Worm (Caenorhabditis elegans) whole organism, L3 larva: ENCODE measurements around the gene R144.10.

Experiments
- ama-1 ChIP-seq: fragments of 150-350 bp; optimal IDR thresholded peaks from 2 replicates; lab custom pipeline; 2018
- ceh-9 ChIP-seq: sonication (generic microtip); optimal IDR thresholded peaks from 2 replicates; lab custom pipeline; 2018; ENCODE audit warnings: missing biosample characterization, missing genetic modification characterization
- eor-1 ChIP-seq, 2 experiments: fragments of 150-350 bp; optimal IDR thresholded peaks; 2 replicates each; lab custom pipeline; 2014 to 2018; ENCODE audit warnings: missing biosample characterization in 2 of 2, missing genetic modification characterization in 2 of 2
- nfya-1 ChIP-seq: sonication (generic microtip); optimal IDR thresholded peaks from 2 replicates; lab custom pipeline; 2017; ENCODE audit warnings: missing genetic modification characterization, mild to moderate bottlenecking, missing compliant biosample characterization, antibody characterized with exemption, moderate library complexity; ENCODE audit not compliant: insufficient read depth
- nhr-237 ChIP-seq: fragments of 150-350 bp; optimal IDR thresholded peaks from 2 replicates; lab custom pipeline; 2014; ENCODE audit warnings: missing biosample characterization, missing genetic modification characterization
- nhr-25 ChIP-seq: sonication (generic microtip); optimal IDR thresholded peaks from 2 replicates; lab custom pipeline; 2017; ENCODE audit warnings: missing biosample characterization, missing genetic modification characterization
- nhr-43 ChIP-seq: sonication (generic microtip); optimal IDR thresholded peaks from 2 replicates; lab custom pipeline; 2016; ENCODE audit warnings: mild to moderate bottlenecking, missing genetic modification characterization, missing compliant biosample characterization; ENCODE audit not compliant: poor library complexity, severe bottlenecking
- nhr-67 ChIP-seq: fragments of 150-350 bp; optimal IDR thresholded peaks from 2 replicates; lab custom pipeline; 2014; ENCODE audit warnings: missing biosample characterization, missing genetic modification characterization
- nhr-77 ChIP-seq: fragments of 150-350 bp; optimal IDR thresholded peaks from 2 replicates; lab custom pipeline; 2014; ENCODE audit warnings: missing biosample characterization, missing genetic modification characterization
- pha-4 ChIP-seq: fragments of 150-350 bp; optimal IDR thresholded peaks from 2 replicates; lab custom pipeline; 2014; ENCODE audit warnings: missing biosample characterization, missing genetic modification reagents, missing genetic modification characterization
- sea-2 ChIP-seq: fragments of 150-350 bp; sonication (generic microtip); optimal IDR thresholded peaks from 4 replicates; lab custom pipeline; 2014; ENCODE audit warnings: missing biosample characterization, missing genetic modification reagents, missing genetic modification characterization
- skn-1 ChIP-seq: fragments of 150-350 bp; optimal IDR thresholded peaks from 2 replicates; lab custom pipeline; 2014; ENCODE audit warnings: missing biosample characterization, missing genetic modification characterization
- unc-39 ChIP-seq: sonication (generic microtip); optimal IDR thresholded peaks from 4 replicates; lab custom pipeline; 2017; ENCODE audit warnings: missing biosample characterization, missing genetic modification characterization
- unc-62 ChIP-seq: fragments of 150-350 bp; sonication (generic microtip); optimal IDR thresholded peaks from 4 replicates; lab custom pipeline; 2014; ENCODE audit warnings: missing biosample characterization, missing genetic modification reagents, missing genetic modification characterization

DNA sequence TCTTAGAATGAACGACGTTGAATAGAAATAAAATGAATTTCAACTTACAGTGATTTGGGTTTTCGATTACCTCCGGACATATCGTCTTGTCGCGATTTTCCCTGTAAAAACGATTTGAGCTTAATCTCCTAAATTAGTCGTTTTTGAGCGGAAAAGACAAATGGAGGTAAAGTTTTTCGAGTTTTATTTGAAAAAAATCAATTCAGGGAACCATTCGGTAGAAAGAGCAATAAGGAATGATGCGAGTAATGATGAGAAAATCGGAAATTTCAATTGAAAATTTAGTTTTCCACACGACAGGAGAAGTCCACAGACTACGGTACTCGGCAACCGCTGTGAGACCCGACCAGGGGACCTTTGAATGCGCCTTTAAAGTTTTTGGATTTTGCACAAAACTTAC lies at the start of gene R144.10:
- TF ChIP-seq nfya-1 (tag; lab: Kevin White, UChicago) (no peak), nhr-43 (tag; lab: Kevin White, UChicago) (no peak), ama-1 (lab: Kevin White, UChicago) (no peak), sea-2 (GFP tag; lab: Kevin White, UChicago) (no peak), eor-1 (tag; optimal IDR thresholded peaks at IDR 0.05; lab: Kevin White, UChicago) (no peak), ceh-9 (tag; lab: Kevin White, UChicago) (no peak), skn-1 (tag; lab: Kevin White, UChicago) (no peak), unc-62 (GFP tag; lab: Kevin White, UChicago) (no peak), nhr-67 (tag; lab: Kevin White, UChicago) (no peak), pha-4 (tag; lab: Kevin White, UChicago) (no peak), unc-39 (tag; lab: Kevin White, UChicago) (no peak), nhr-237 (no peak), nhr-25 (tag; lab: Kevin White, UChicago) (no peak), nhr-77 (tag; lab: Kevin White, UChicago) (no peak)
